ENCODE assay signal across 1 fruit fly cellular context in the genomic region with DNA sequence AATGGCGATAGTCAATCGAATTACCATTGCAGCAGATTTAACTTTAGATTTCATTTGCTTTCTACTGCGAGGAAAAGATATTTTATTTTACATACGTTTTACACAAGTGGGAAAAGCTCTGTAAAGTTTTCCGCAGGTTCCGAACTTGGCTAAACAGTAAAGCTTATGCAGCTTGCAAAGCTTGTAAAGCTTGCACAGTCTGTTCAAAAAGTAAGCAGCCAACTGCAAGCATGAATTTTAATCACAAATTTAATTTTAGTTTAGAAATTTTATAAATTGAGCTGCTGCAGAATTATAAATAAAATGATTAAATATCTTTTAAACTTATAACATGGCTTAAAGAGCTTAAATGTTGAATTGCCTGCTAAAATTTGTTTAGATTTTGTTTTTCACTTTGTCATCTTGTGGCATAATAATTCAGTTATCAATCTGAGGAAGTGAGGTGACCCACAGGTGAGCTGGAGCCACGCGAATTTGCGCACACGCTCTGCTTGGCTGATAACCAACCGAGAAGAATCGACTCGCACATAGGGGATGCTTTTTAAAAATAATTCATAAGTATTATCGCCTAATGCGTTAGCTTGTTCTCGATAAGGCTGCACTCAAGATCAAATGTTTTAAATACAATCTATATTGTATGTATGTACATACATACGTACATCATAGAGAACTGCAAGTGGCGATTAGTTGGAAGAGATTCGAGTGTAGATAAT.
TF ChIP-seq lines count a peak whose summit lies in the region.

No protein-coding gene starts in this region.

TF ChIP-seq in whole organism, embryonic, 481 proteins besides CTCF, POLR2A, EP300 and RAD21 (continued from another document):
- peak; percentile 39; the same call in 1 of the 2 replicates for TF ChIP-seq CG13287 (GFP tag; IDR thresholded peaks at IDR 0.05; lab: Robert Waterston, UW; ENCODE audit: partially characterized antibody)
- peak; percentile 67 for TF ChIP-seq Meics (GFP tag; optimal IDR thresholded peaks at IDR 0.05; lab: Kevin White, UChicago)
- TF ChIP-seq CG12155 (GFP tag; optimal IDR thresholded peaks at IDR 0.05; lab: Kevin White, UChicago), result peak; percentile 36
- TF ChIP-seq CG15601 (tag; optimal IDR thresholded peaks at IDR 0.05; lab: Kevin White, UChicago), result peak; percentile 14
- TF ChIP-seq CG9215 (GFP tag; IDR thresholded peaks at IDR 0.05; lab: Robert Waterston, UW), result no peak
- no peak; the same call in 2 of the 3 replicates for TF ChIP-seq otp (GFP tag; IDR thresholded peaks at IDR 0.05; lab: Robert Waterston, UW)
- TF ChIP-seq bbx (GFP tag; IDR thresholded peaks at IDR 0.05; lab: Robert Waterston, UW; ENCODE audit: partially characterized antibody), result 0 out of 2 replicates have a peak, but pooled peaks have one; percentile 13
- no peak for TF ChIP-seq sqz (GFP tag; optimal IDR thresholded peaks at IDR 0.05; lab: Kevin White, UChicago)
- peak; percentile 52; the same call in 1 of the 2 replicates for TF ChIP-seq amos (GFP tag; IDR thresholded peaks at IDR 0.05; lab: Robert Waterston, UW; ENCODE audit: partially characterized antibody)
- peak; percentile 17 for TF ChIP-seq Sox102F (GFP tag; optimal IDR thresholded peaks at IDR 0.05; lab: Kevin White, UChicago)
- peak; percentile 84 for TF ChIP-seq vvl (GFP tag; IDR thresholded peaks at IDR 0.05; lab: Robert Waterston, UW)
- no peak for TF ChIP-seq CG16815 (GFP tag; optimal IDR thresholded peaks at IDR 0.05; lab: Kevin White, UChicago)
- peak; percentile 26 for TF ChIP-seq CG12299 (tag; optimal IDR thresholded peaks at IDR 0.05; lab: Kevin White, UChicago)
- no peak for TF ChIP-seq CG17802 (tag; optimal IDR thresholded peaks at IDR 0.05; lab: Kevin White, UChicago)
- TF ChIP-seq CG11247 (GFP tag; IDR thresholded peaks at IDR 0.05; lab: Robert Waterston, UW), result peak; percentile 31; the same call in 1 of the 2 replicates
- peak; percentile 56 for TF ChIP-seq CG11504 (tag; optimal IDR thresholded peaks at IDR 0.05; lab: Kevin White, UChicago)
- TF ChIP-seq so (GFP tag; IDR thresholded peaks at IDR 0.05; lab: Robert Waterston, UW), result peak; percentile 51; the same call in 1 of the 3 replicates
- peak; percentile 17 for TF ChIP-seq CG13624 (GFP tag; optimal IDR thresholded peaks at IDR 0.05; lab: Kevin White, UChicago)
- TF ChIP-seq tup (GFP tag; optimal IDR thresholded peaks at IDR 0.05; lab: Kevin White, UChicago), result no peak
- TF ChIP-seq pzg (GFP tag; optimal IDR thresholded peaks at IDR 0.05; lab: Kevin White, UChicago), result no peak
- peak; percentile 83 for TF ChIP-seq CG11456 (GFP tag; IDR thresholded peaks at IDR 0.05; lab: Robert Waterston, UW)
- no peak for TF ChIP-seq danr (GFP tag; IDR thresholded peaks at IDR 0.05; lab: Robert Waterston, UW)
- TF ChIP-seq Bgb (GFP tag; IDR thresholded peaks at IDR 0.05; lab: Robert Waterston, UW; ENCODE audit: partially characterized antibody), result peak; percentile 67; the same call in 1 of the 2 replicates
- no peak for TF ChIP-seq ash1 (GFP tag; optimal IDR thresholded peaks at IDR 0.05; lab: Kevin White, UChicago)
